Fruit fly (Drosophila melanogaster): ENCODE data around the gene CG18823.

DNA sequence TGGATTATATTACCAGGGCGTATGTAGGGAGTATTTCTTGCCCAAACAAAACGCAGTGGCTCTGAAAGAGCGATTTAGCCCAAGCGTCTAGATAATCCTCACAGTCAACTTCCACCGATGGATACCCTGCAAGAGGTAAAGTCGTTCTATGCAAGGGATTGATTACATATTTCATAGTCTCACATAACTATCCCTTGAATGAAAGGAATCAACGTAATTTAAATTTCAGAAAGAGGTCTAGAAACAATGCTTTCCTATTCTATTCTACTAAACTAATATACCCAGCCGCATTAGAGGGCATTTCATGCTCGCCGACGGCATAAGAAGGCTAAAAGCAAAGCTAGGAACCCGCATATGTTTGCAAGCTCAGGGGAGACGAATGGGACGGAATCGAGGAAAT, 23.5 kb upstream of the CG18823 start:
- TF ChIP-seq CG8478 (optimal IDR thresholded peaks at IDR 0.05) = no peak
- TF ChIP-seq Jarid2 (GFP tag; optimal IDR thresholded peaks at IDR 0.05) = no peak
- no peak for TF ChIP-seq crc (GFP tag; optimal IDR thresholded peaks at IDR 0.05)
- TF ChIP-seq odd (GFP tag; optimal IDR thresholded peaks at IDR 0.05) = no peak
- peak; percentile 66 for TF ChIP-seq row (GFP tag; IDR thresholded peaks at IDR 0.05)
- no peak for TF ChIP-seq zen2 (GFP tag; IDR thresholded peaks at IDR 0.05; ENCODE audit: partially characterized antibody)
